Fruit fly (Drosophila melanogaster) whole organism: ENCODE data around the gene Osi9.
A peak's percentile ranks its signal among the peaks of the same experiment; 100 is the strongest.

Experiments used
- CG8478 ChIP-seq: fragments of >200 bp; optimal IDR thresholded peaks from 2 replicates; lab custom pipeline; 2018; ENCODE audit warnings: inconsistent platforms
- Dll ChIP-seq: fragments of >200 bp; optimal IDR thresholded peaks from 2 replicates; lab custom pipeline; 2017
- EcR ChIP-seq, 2 experiments: fragments of >200 bp; optimal IDR thresholded peaks; 2 replicates each; lab custom pipeline; 2017; ENCODE audit warnings: missing biosample characterization in 2 of 2, missing genetic modification characterization in 2 of 2, missing genetic modification reagents in 2 of 2
- pan ChIP-seq: fragments of >200 bp; optimal IDR thresholded peaks from 2 replicates; lab custom pipeline; 2017
- psq ChIP-seq: fragments of >200 bp; optimal IDR thresholded peaks from 2 replicates; lab custom pipeline; 2017
- usp ChIP-seq: fragments of >200 bp; optimal IDR thresholded peaks from 2 replicates; lab custom pipeline; 2017; ENCODE audit warnings: missing biosample characterization, missing genetic modification characterization, mixed read lengths

Gene Osi9

dm6 chr3R:6231391-6231790, 28.6 kb upstream of the Osi9 start:
- TF ChIP-seq CG8478, result no peak

- TF ChIP-seq EcR (GFP tag; optimal IDR thresholded peaks at IDR 0.05; lab: Kevin White, UChicago) (no peak), usp (no peak), psq (lab: Kevin White, UChicago) (no peak), pan (lab: Kevin White, UChicago) (no peak), Dll (lab: Kevin White, UChicago) (no peak), CG8478 (no peak)
Observed at dm6 chr3R:6233104-6233503, 26.9 kb upstream of the Osi9 start.

dm6 chr3R:6234189-6234758, 25.7 kb upstream of the Osi9 start, which contains the start of gene Osi6:
TSS of gene Osi6 (plus strand) at chr3R:6234708.
- peak; percentile 29 for TF ChIP-seq Dll (lab: Kevin White, UChicago)
- no peak for TF ChIP-seq CG8478

dm6 chr3R:6238977-6239376, 21.0 kb upstream of the Osi9 start:
- TF ChIP-seq CG8478 (no peak), pan (lab: Kevin White, UChicago) (no peak), psq (lab: Kevin White, UChicago) (no peak), EcR (GFP tag; optimal IDR thresholded peaks at IDR 0.05; lab: Kevin White, UChicago) (no peak), Dll (lab: Kevin White, UChicago) (no peak), usp (no peak)

- TF ChIP-seq pan (lab: Kevin White, UChicago), result no peak
- TF ChIP-seq Dll (lab: Kevin White, UChicago), result no peak
- TF ChIP-seq EcR (GFP tag; optimal IDR thresholded peaks at IDR 0.05; lab: Kevin White, UChicago), result no peak
- no peak for TF ChIP-seq CG8478
- TF ChIP-seq psq (lab: Kevin White, UChicago), result no peak
- TF ChIP-seq usp, result no peak
Observed at dm6 chr3R:6240263-6240662, 19.7 kb upstream of the Osi9 start.

dm6 chr3R:6241289-6241688, 18.7 kb upstream of the Osi9 start:
- TF ChIP-seq psq (lab: Kevin White, UChicago) (no peak), usp (no peak), CG8478 (no peak), EcR (GFP tag; optimal IDR thresholded peaks at IDR 0.05; lab: Kevin White, UChicago) (no peak), pan (lab: Kevin White, UChicago) (no peak), Dll (lab: Kevin White, UChicago) (no peak)

dm6 chr3R:6244035-6244434, 16.0 kb upstream of the Osi9 start:
- no peak for TF ChIP-seq usp
- peak; percentile 59 for TF ChIP-seq Dll (lab: Kevin White, UChicago)

- TF ChIP-seq usp, result no peak
- no peak for TF ChIP-seq pan (lab: Kevin White, UChicago)
- TF ChIP-seq Dll (lab: Kevin White, UChicago), result no peak
- no peak for TF ChIP-seq EcR (GFP tag; optimal IDR thresholded peaks at IDR 0.05; lab: Kevin White, UChicago)
- TF ChIP-seq CG8478, result no peak
Observed at dm6 chr3R:6244986-6245385, 15.0 kb upstream of the Osi9 start.

dm6 chr3R:6248694-6249093, 11.3 kb upstream of the Osi9 start, which contains the start of gene Osi7:
TSS of gene Osi7 (plus strand) at chr3R:6248994.
- TF ChIP-seq EcR (GFP tag; optimal IDR thresholded peaks at IDR 0.05; lab: Kevin White, UChicago) (no peak), Dll (lab: Kevin White, UChicago) (no peak), CG8478 (no peak), pan (lab: Kevin White, UChicago) (no peak), usp (no peak), psq (lab: Kevin White, UChicago) (no peak)

- no peak for TF ChIP-seq pan (lab: Kevin White, UChicago)
- peak; percentile 64 for TF ChIP-seq Dll (lab: Kevin White, UChicago)
Observed at dm6 chr3R:6252809-6253208, 7.2 kb upstream of the Osi9 start.

- TF ChIP-seq EcR (GFP tag; optimal IDR thresholded peaks at IDR 0.05; lab: Kevin White, UChicago) (no peak), pan (lab: Kevin White, UChicago) (no peak), CG8478 (no peak), psq (lab: Kevin White, UChicago) (no peak), usp (no peak), Dll (lab: Kevin White, UChicago) (no peak)
Observed at dm6 chr3R:6254438-6254837, 5.6 kb upstream of the Osi9 start.

- TF ChIP-seq Dll (lab: Kevin White, UChicago), result no peak
- TF ChIP-seq pan (lab: Kevin White, UChicago), result no peak
- TF ChIP-seq psq (lab: Kevin White, UChicago), result no peak
- no peak for TF ChIP-seq EcR (GFP tag; optimal IDR thresholded peaks at IDR 0.05; lab: Kevin White, UChicago)
- no peak for TF ChIP-seq CG8478
- no peak for TF ChIP-seq usp
Observed at dm6 chr3R:6254875-6255274, 5.1 kb upstream of the Osi9 start, which contains the start of gene Osi8. TSS of gene Osi8 (plus strand) at chr3R:6255175.

- TF ChIP-seq pan (lab: Kevin White, UChicago), result no peak
- no peak for TF ChIP-seq psq (lab: Kevin White, UChicago)
- no peak for TF ChIP-seq Dll (lab: Kevin White, UChicago)
- no peak for TF ChIP-seq EcR (GFP tag; optimal IDR thresholded peaks at IDR 0.05; lab: Kevin White, UChicago)
- no peak for TF ChIP-seq usp
- no peak for TF ChIP-seq CG8478
Observed at dm6 chr3R:6263658-6264057, 3.6 kb downstream of the Osi9 start, which contains the start of gene Osi10a. TSS of gene Osi10a (plus strand) at chr3R:6263958.
